Fruit fly (Drosophila melanogaster) whole organism, prepupa: ENCODE results near the gene CG12540.

Experiments
- Blimp-1 ChIP-seq: fragments of 200-800 bp; sonication (Bioruptor generic); optimal IDR thresholded peaks from 3 replicates; lab custom pipeline; 2017; ENCODE audit warnings: missing biosample characterization, missing genetic modification characterization, mild to moderate bottlenecking, moderate library complexity, missing genetic modification reagents
- CG10631 ChIP-seq: fragments of 200-800 bp; sonication (Bioruptor generic); optimal IDR thresholded peaks from 2 replicates; lab custom pipeline; 2016; ENCODE audit warnings: missing biosample characterization, missing genetic modification characterization
- CG11762 ChIP-seq: fragments of 200-800 bp; sonication (Bioruptor generic); optimal IDR thresholded peaks from 3 replicates; lab custom pipeline; 2016; ENCODE audit warnings: missing biosample characterization, missing genetic modification characterization; ENCODE audit not compliant: insufficient read depth
- CG32006 ChIP-seq: fragments of 200-800 bp; sonication (Bioruptor generic); optimal IDR thresholded peaks from 3 replicates; lab custom pipeline; 2017; ENCODE audit warnings: missing biosample characterization, mild to moderate bottlenecking, missing genetic modification characterization
- CG4318 ChIP-seq: fragments of 200-800 bp; sonication (Bioruptor generic); optimal IDR thresholded peaks from 3 replicates; lab custom pipeline; 2017; ENCODE audit warnings: missing biosample characterization, mild to moderate bottlenecking, missing genetic modification characterization
- CG6163 ChIP-seq: fragments of 200-800 bp; sonication (Bioruptor generic); IDR thresholded peaks from 3 replicates; pipeline ENCODE4 v1.3.6; 2022; ENCODE audit warnings: missing biosample characterization, missing genetic modification characterization
- CG6276 ChIP-seq: fragments of 200-800 bp; sonication (Bioruptor generic); optimal IDR thresholded peaks from 2 replicates; lab custom pipeline; 2017; ENCODE audit warnings: missing biosample characterization, mild to moderate bottlenecking, missing genetic modification characterization
- CG7368 ChIP-seq: fragments of 200-800 bp; sonication (Bioruptor generic); optimal IDR thresholded peaks from 3 replicates; lab custom pipeline; 2016; ENCODE audit warnings: missing biosample characterization, missing genetic modification characterization
- Eip75B ChIP-seq: fragments of 200-800 bp; sonication (Bioruptor generic); optimal IDR thresholded peaks from 3 replicates; lab custom pipeline; 2016; ENCODE audit warnings: missing biosample characterization, missing genetic modification characterization
- Eip78C ChIP-seq: fragments of 200-800 bp; sonication (Bioruptor generic); peaks from one replicate; lab custom pipeline; 2016; ENCODE audit warnings: missing biosample characterization, missing genetic modification characterization
- Gug ChIP-seq: fragments of 200-800 bp; sonication (Bioruptor generic); IDR thresholded peaks from 2 replicates; pipeline ENCODE4 v1.3.6; 2022; ENCODE audit warnings: missing biosample characterization, missing genetic modification characterization
- Hr38 ChIP-seq: sonication (Bioruptor generic); optimal IDR thresholded peaks from 2 replicates; lab custom pipeline; 2016; ENCODE audit warnings: missing biosample characterization, missing genetic modification characterization
- Hr4 ChIP-seq: fragments of 200-800 bp; sonication (Bioruptor generic); optimal IDR thresholded peaks from 3 replicates; lab custom pipeline; 2016; ENCODE audit warnings: missing biosample characterization, missing genetic modification characterization
- Lpt ChIP-seq: fragments of 200-800 bp; sonication (Bioruptor generic); optimal IDR thresholded peaks from 3 replicates; lab custom pipeline; 2016; ENCODE audit warnings: missing biosample characterization, missing genetic modification characterization
- OdsH ChIP-seq: fragments of 200-800 bp; sonication (Bioruptor generic); optimal IDR thresholded peaks from 3 replicates; lab custom pipeline; 2016; ENCODE audit warnings: missing biosample characterization, missing genetic modification characterization
- Sox102F ChIP-seq: fragments of 200-800 bp; sonication (Bioruptor generic); optimal IDR thresholded peaks from 2 replicates; lab custom pipeline; 2016; ENCODE audit warnings: missing biosample characterization, mild to moderate bottlenecking, missing genetic modification characterization
- dsx ChIP-seq: fragments of 200-800 bp; optimal IDR thresholded peaks from 3 replicates; lab custom pipeline; 2019; ENCODE audit warnings: missing biosample characterization, mild to moderate bottlenecking, missing genetic modification characterization, moderate library complexity; ENCODE audit not compliant: poor library complexity, severe bottlenecking
- eg ChIP-seq: fragments of 200-800 bp; sonication (Bioruptor generic); IDR thresholded peaks from 3 replicates; pipeline ENCODE4 v1.3.6; 2022; ENCODE audit warnings: missing biosample characterization, missing genetic modification characterization
- lz ChIP-seq: fragments of 200-800 bp; sonication (Bioruptor generic); optimal IDR thresholded peaks from 3 replicates; lab custom pipeline; 2016; ENCODE audit warnings: missing biosample characterization, missing genetic modification characterization
- salr ChIP-seq, 2 experiments: fragments of 200-800 bp; sonication (Bioruptor generic); optimal IDR thresholded peaks; 3 replicates each; lab custom pipeline; 2016 to 2018; ENCODE audit warnings: missing biosample characterization in 2 of 2, missing genetic modification characterization in 2 of 2, mild to moderate bottlenecking in 1 of 2
- svp ChIP-seq: fragments of 200-800 bp; sonication (Bioruptor generic); peaks from one replicate; lab custom pipeline; 2016; ENCODE audit warnings: missing biosample characterization, missing genetic modification characterization
- vri ChIP-seq: fragments of 200-800 bp; sonication (Bioruptor generic); optimal IDR thresholded peaks from 3 replicates; lab custom pipeline; 2016; ENCODE audit warnings: missing biosample characterization, mild to moderate bottlenecking, missing genetic modification characterization

The CG12540 gene

DNA sequence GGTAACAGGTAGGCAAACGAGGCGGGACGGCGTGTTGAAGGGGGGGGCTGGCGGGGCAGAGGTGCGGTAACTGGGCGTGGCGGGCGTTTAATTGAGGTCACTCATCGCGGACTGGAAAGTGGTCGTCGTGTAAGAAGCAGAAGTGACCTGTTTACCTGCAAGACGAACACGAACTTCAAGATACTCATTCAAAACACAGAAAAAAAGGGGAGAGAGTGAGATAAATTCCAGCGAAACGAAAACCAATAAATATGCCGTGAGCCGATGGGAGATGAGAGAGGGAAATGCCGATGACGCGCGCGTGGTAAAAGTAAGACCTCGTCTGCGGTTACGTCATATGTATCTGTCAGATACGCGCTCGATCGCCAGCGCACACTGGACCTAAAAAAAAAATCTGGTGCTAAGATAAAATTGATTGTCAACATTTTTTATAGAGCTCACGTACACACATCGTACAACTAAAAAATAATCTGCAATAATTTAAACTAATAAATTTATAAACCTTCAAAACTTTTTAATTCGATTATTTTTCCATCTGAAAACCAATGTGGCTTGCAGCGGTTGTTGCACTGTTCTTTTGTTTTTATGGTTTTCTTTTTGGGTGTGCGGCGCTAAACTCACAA, 2.0 kb upstream of the CG12540 start (continued):
- TF ChIP-seq CG6276 (GFP tag; lab: Kevin White, UChicago) (peak; percentile 24), Eip75B (peak; percentile 61), Blimp-1 (GFP tag; lab: Kevin White, UChicago) (peak; percentile 78), CG32006 (GFP tag; lab: Kevin White, UChicago) (peak; percentile 43), Sox102F (peak; percentile 76), OdsH (GFP tag; lab: Kevin White, UChicago) (peak; percentile 76), Hr38 (GFP tag; lab: Kevin White, UChicago) (no peak), CG11762 (GFP tag; lab: Kevin White, UChicago) (peak; percentile 61), Eip78C (GFP tag; lab: Kevin White, UChicago) (peak; percentile 93), Gug (GFP tag; lab: Robert Waterston, UW) (no peak), salr (GFP tag; optimal IDR thresholded peaks at IDR 0.05; lab: Kevin White, UChicago) (peak in 1 of 2 experiments; percentile 16), svp (GFP tag; lab: Kevin White, UChicago) (peak; percentile 87), CG4318 (GFP tag; lab: Kevin White, UChicago) (no peak), dsx (GFP tag; lab: Kevin White, UChicago) (no peak), CG7368 (GFP tag; lab: Kevin White, UChicago) (peak; percentile 68), lz (GFP tag; lab: Kevin White, UChicago) (peak; percentile 68), CG6163 (GFP tag; lab: Robert Waterston, UW) (peak; percentile 70), Lpt (peak; percentile 13)

- peak; percentile 29 for TF ChIP-seq svp (GFP tag; lab: Kevin White, UChicago)
- peak; percentile 2 for TF ChIP-seq Hr4
- TF ChIP-seq Eip78C (GFP tag; lab: Kevin White, UChicago) = peak; percentile 62
- 0 out of 3 replicates have a peak, but pooled peaks have one; percentile 34 for TF ChIP-seq eg (GFP tag; lab: Robert Waterston, UW)
- no peak for TF ChIP-seq CG10631
- no peak for TF ChIP-seq vri (GFP tag; lab: Kevin White, UChicago)
These were observed 5.1 kb downstream of the CG12540 start for dm6 chrX:14500992-14501391.
